Fruit fly (Drosophila melanogaster) whole organism, embryonic: Measurements from ENCODE around the gene CG34117.

Experiments
- Asciz ChIP-seq: fragments of 200-800 bp; sonication (Bioruptor generic); optimal IDR thresholded peaks from 2 replicates; lab custom pipeline; 2017; ENCODE audit warnings: missing biosample characterization, mild to moderate bottlenecking, missing genetic modification characterization, missing genetic modification reagents
- Atf-2 ChIP-seq: fragments of 200-800 bp; sonication (Bioruptor generic); optimal IDR thresholded peaks from 2 replicates; lab custom pipeline; 2016; ENCODE audit warnings: missing biosample characterization, missing genetic modification characterization
- Atf3 ChIP-seq: fragments of 200-800 bp; sonication (Bioruptor generic); optimal IDR thresholded peaks from 3 replicates; lab custom pipeline; 2016; ENCODE audit warnings: missing biosample characterization, missing genetic modification characterization
- CG10147 ChIP-seq: fragments of 200-800 bp; sonication (Bioruptor generic); optimal IDR thresholded peaks from 2 replicates; lab custom pipeline; 2019; ENCODE audit warnings: missing biosample characterization, mild to moderate bottlenecking, missing genetic modification characterization, moderate library complexity
- CG10654 ChIP-seq: fragments of 200-800 bp; sonication (Bioruptor generic); optimal IDR thresholded peaks from 2 replicates; lab custom pipeline; 2016; ENCODE audit warnings: missing biosample characterization, missing genetic modification characterization
- CG11695 ChIP-seq: fragments of 200-800 bp; sonication (Bioruptor generic); IDR thresholded peaks from 3 replicates; pipeline ENCODE4 v1.3.6; 2022; ENCODE audit warnings: missing biosample characterization, missing genetic modification characterization
- CG15011 ChIP-seq: fragments of 200-800 bp; sonication (Bioruptor generic); optimal IDR thresholded peaks from 3 replicates; lab custom pipeline; 2018; ENCODE audit warnings: missing biosample characterization, mild to moderate bottlenecking, missing genetic modification characterization
- CG17568 ChIP-seq: fragments of 200-800 bp; sonication (Bioruptor generic); optimal IDR thresholded peaks from 2 replicates; lab custom pipeline; 2018; ENCODE audit warnings: missing biosample characterization, mild to moderate bottlenecking, missing genetic modification characterization, moderate library complexity
- CG32532 ChIP-seq: fragments of 200-800 bp; sonication (Bioruptor generic); IDR thresholded peaks from 2 replicates; pipeline ENCODE4 v1.3.6; 2022; ENCODE audit warnings: missing biosample characterization, missing genetic modification characterization
- CG3726 ChIP-seq: fragments of 200-800 bp; sonication (Bioruptor generic); IDR thresholded peaks from 3 replicates; pipeline ENCODE4, ENCODE4 v1.3.6; 2022; ENCODE audit warnings: missing biosample characterization, missing genetic modification characterization
- CG3838 ChIP-seq: fragments of 200-800 bp; sonication (Bioruptor generic); optimal IDR thresholded peaks from 3 replicates; lab custom pipeline; 2016; ENCODE audit warnings: missing biosample characterization, missing genetic modification characterization
- CG3995 ChIP-seq: fragments of 200-800 bp; sonication (Bioruptor generic); optimal IDR thresholded peaks from 3 replicates; lab custom pipeline; 2016; ENCODE audit warnings: missing biosample characterization, missing genetic modification characterization
- CG6175 ChIP-seq: fragments of 200-800 bp; sonication (Bioruptor generic); IDR thresholded peaks from 3 replicates; pipeline ENCODE4 v1.3.6; 2022; ENCODE audit warnings: missing biosample characterization, missing genetic modification characterization
- CG6854 ChIP-seq: fragments of 200-800 bp; sonication (Bioruptor generic); optimal IDR thresholded peaks from 3 replicates; lab custom pipeline; 2017; ENCODE audit warnings: missing biosample characterization, mild to moderate bottlenecking, missing genetic modification characterization
- CG7357 ChIP-seq: fragments of 200-800 bp; sonication (Bioruptor generic); IDR thresholded peaks from 3 replicates; pipeline ENCODE4 v1.3.6; 2022; ENCODE audit warnings: missing biosample characterization, missing genetic modification characterization
- CG7372 ChIP-seq: fragments of 200-800 bp; sonication (Bioruptor generic); IDR thresholded peaks from 2 replicates; pipeline ENCODE4 v1.3.6; 2022; ENCODE audit warnings: missing biosample characterization, missing genetic modification characterization
- CG8089 ChIP-seq: fragments of 200-800 bp; sonication (Bioruptor generic); optimal IDR thresholded peaks from 3 replicates; lab custom pipeline; 2016; ENCODE audit warnings: missing biosample characterization, missing genetic modification characterization
- CG8944 ChIP-seq: fragments of 200-800 bp; sonication (Bioruptor generic); optimal IDR thresholded peaks from 3 replicates; lab custom pipeline; 2016; ENCODE audit warnings: missing biosample characterization, missing genetic modification characterization
- CG9609 ChIP-seq: fragments of 200-800 bp; sonication (Bioruptor generic); optimal IDR thresholded peaks from 3 replicates; lab custom pipeline; 2016; ENCODE audit warnings: missing biosample characterization, missing genetic modification characterization
- CHES-1-like ChIP-seq: fragments of 200-800 bp; sonication (Bioruptor generic); optimal IDR thresholded peaks from 2 replicates; lab custom pipeline; 2016; ENCODE audit warnings: missing biosample characterization, missing genetic modification characterization
- CTCF ChIP-seq: fragments of 200-800 bp; sonication (Bioruptor generic); optimal IDR thresholded peaks from 2 replicates; lab custom pipeline; 2017; ENCODE audit warnings: missing biosample characterization, mild to moderate bottlenecking, missing genetic modification characterization, moderate library complexity
- Camta ChIP-seq: fragments of 200-800 bp; sonication (Bioruptor generic); optimal IDR thresholded peaks from 2 replicates; lab custom pipeline; 2016; ENCODE audit warnings: missing biosample characterization, missing genetic modification characterization
- Gsc ChIP-seq: fragments of 200-800 bp; sonication (Bioruptor generic); IDR thresholded peaks from 2 replicates; pipeline ENCODE4 v1.3.6; 2022; ENCODE audit warnings: missing biosample characterization, missing genetic modification characterization
- Gug ChIP-seq: fragments of 200-800 bp; sonication (Bioruptor generic); IDR thresholded peaks from 4 replicates; pipeline ENCODE4 v1.3.6; 2022; ENCODE audit warnings: missing biosample characterization, missing genetic modification characterization
- HHEX ChIP-seq: fragments of 200-800 bp; sonication (Bioruptor generic); optimal IDR thresholded peaks from 3 replicates; lab custom pipeline; 2017; ENCODE audit warnings: missing biosample characterization, mild to moderate bottlenecking, missing genetic modification characterization, missing genetic modification reagents
- Hr78 ChIP-seq, 2 experiments: fragments of 200-800 bp in 1 of 2; fragments of >200 bp in 1 of 2; sonication (Bioruptor generic) in 1 of 2; optimal IDR thresholded peaks; 2 replicates each; lab custom pipeline; 2017 to 2019; ENCODE audit warnings: missing biosample characterization in 2 of 2, missing genetic modification characterization in 2 of 2, mild to moderate bottlenecking in 1 of 2, moderate library complexity in 1 of 2
- Max ChIP-seq: fragments of 200-800 bp; sonication (Bioruptor generic); optimal IDR thresholded peaks from 2 replicates; lab custom pipeline; 2016; ENCODE audit warnings: missing biosample characterization, mild to moderate bottlenecking, missing genetic modification characterization
- Sin3A ChIP-seq: fragments of >200 bp; optimal IDR thresholded peaks from 2 replicates; lab custom pipeline; 2018
- Tbp ChIP-seq: fragments of >200 bp; optimal IDR thresholded peaks from 2 replicates; lab custom pipeline; 2018; ENCODE audit warnings: missing biosample characterization, missing genetic modification characterization
- ap ChIP-seq: fragments of 200-800 bp; sonication (Bioruptor generic); IDR thresholded peaks from 2 replicates; pipeline ENCODE4 v1.3.6; 2022; ENCODE audit warnings: missing biosample characterization, missing genetic modification characterization
- caup ChIP-seq: fragments of 200-800 bp; sonication (Bioruptor generic); optimal IDR thresholded peaks from 3 replicates; lab custom pipeline; 2017; ENCODE audit warnings: missing biosample characterization, mild to moderate bottlenecking, missing genetic modification characterization, moderate library complexity; ENCODE audit not compliant: severe bottlenecking
- ci ChIP-seq: fragments of 200-800 bp; sonication (Bioruptor generic); IDR thresholded peaks from 3 replicates; pipeline ENCODE4 v1.3.6; 2022; ENCODE audit warnings: missing biosample characterization, missing genetic modification characterization
- dan ChIP-seq: fragments of 200-800 bp; sonication (Bioruptor generic); IDR thresholded peaks from 2 replicates; pipeline ENCODE4 v1.3.6; 2022; ENCODE audit warnings: missing biosample characterization, missing genetic modification characterization
- disco-r ChIP-seq: fragments of 200-800 bp; sonication (Bioruptor generic); optimal IDR thresholded peaks from 2 replicates; lab custom pipeline; 2016; ENCODE audit warnings: missing biosample characterization, missing genetic modification characterization
- esg ChIP-seq: fragments of 200-800 bp; sonication (Bioruptor generic); conservative IDR thresholded peaks from 2 replicates; pipeline ENCODE4 v1.3.6; 2022; ENCODE audit warnings: missing biosample characterization, missing genetic modification characterization
- fd96Cb ChIP-seq: fragments of 200-800 bp; sonication (Bioruptor generic); optimal IDR thresholded peaks from 2 replicates; lab custom pipeline; 2018; ENCODE audit warnings: missing biosample characterization, mild to moderate bottlenecking, missing genetic modification characterization, moderate library complexity
- gfzf ChIP-seq: fragments of 200-800 bp; sonication (Bioruptor generic); optimal IDR thresholded peaks from 2 replicates; lab custom pipeline; 2016; ENCODE audit warnings: missing biosample characterization, mild to moderate bottlenecking, missing genetic modification characterization, moderate library complexity
- lmd ChIP-seq: fragments of 200-800 bp; sonication (Bioruptor generic); IDR thresholded peaks from 2 replicates; pipeline ENCODE4 v1.3.6; 2022; ENCODE audit warnings: missing biosample characterization, missing genetic modification characterization
- nau ChIP-seq: fragments of 200-800 bp; sonication (Bioruptor generic); optimal IDR thresholded peaks from 3 replicates; lab custom pipeline; 2017; ENCODE audit warnings: missing biosample characterization, mild to moderate bottlenecking, missing genetic modification characterization, missing genetic modification reagents
- nmo ChIP-seq: fragments of 200-800 bp; sonication (Bioruptor generic); optimal IDR thresholded peaks from 2 replicates; lab custom pipeline; 2018; ENCODE audit warnings: missing biosample characterization, mild to moderate bottlenecking, missing genetic modification characterization, moderate library complexity
- onecut ChIP-seq: fragments of 200-800 bp; sonication (Bioruptor generic); IDR thresholded peaks from 2 replicates; pipeline ENCODE4 v1.3.6; 2022; ENCODE audit warnings: missing biosample characterization, missing genetic modification characterization
- prd ChIP-seq, 3 experiments: fragments of >200 bp in 2 of 3; fragments of 200-800 bp in 1 of 3; sonication (Bioruptor generic) in 1 of 3; optimal IDR thresholded peaks in 2 of 3; IDR thresholded peaks in 1 of 3; 2 replicates in 2 of 3; 3 replicates in 1 of 3; pipeline versions ENCODE4 v1.3.6 to Lab custom; 2017 to 2022; ENCODE audit warnings: missing biosample characterization in 1 of 3, missing genetic modification characterization in 1 of 3
- sc ChIP-seq, 3 experiments: fragments of >200 bp in 2 of 3; fragments of 200-800 bp in 1 of 3; sonication (Bioruptor generic) in 1 of 3; optimal IDR thresholded peaks; 2 replicates in 2 of 3; 3 replicates in 1 of 3; lab custom pipeline; 2017; ENCODE audit warnings: mild to moderate bottlenecking in 1 of 3, missing biosample characterization in 1 of 3, missing genetic modification characterization in 1 of 3, missing genetic modification reagents in 1 of 3
- schlank ChIP-seq: fragments of 200-800 bp; sonication (Bioruptor generic); optimal IDR thresholded peaks from 2 replicates; lab custom pipeline; 2018; ENCODE audit warnings: missing biosample characterization, mild to moderate bottlenecking, missing genetic modification characterization
- so ChIP-seq: fragments of 200-800 bp; sonication (Bioruptor generic); IDR thresholded peaks from 3 replicates; pipeline ENCODE4 v1.3.6; 2022; ENCODE audit warnings: missing biosample characterization, missing genetic modification characterization
- stwl ChIP-seq: fragments of 200-800 bp; sonication (Bioruptor generic); optimal IDR thresholded peaks from 3 replicates; lab custom pipeline; 2018; ENCODE audit warnings: missing biosample characterization, mild to moderate bottlenecking, missing genetic modification characterization, moderate library complexity
- tna ChIP-seq: fragments of 200-800 bp; sonication (Bioruptor generic); IDR thresholded peaks from 2 replicates; pipeline ENCODE4 v1.3.6; 2022; ENCODE audit warnings: missing biosample characterization, missing genetic modification characterization; ENCODE audit not compliant: partially characterized antibody
- trem ChIP-seq: fragments of 200-800 bp; optimal IDR thresholded peaks from 3 replicates; lab custom pipeline; 2019; ENCODE audit warnings: missing biosample characterization, mild to moderate bottlenecking, missing genetic modification characterization, moderate library complexity
- yki ChIP-seq: fragments of >200 bp; optimal IDR thresholded peaks from 3 replicates; lab custom pipeline; 2018

Gene CG34117

dm6 chr3R:9434543-9435407 lies 34.9 kb upstream of the CG34117 start (continued):
- peak; percentile 67 for TF ChIP-seq CG8944 (GFP tag; lab: Kevin White, UChicago)
- TF ChIP-seq caup (GFP tag; lab: Kevin White, UChicago) = peak; percentile 85
- no peak for TF ChIP-seq yki
- TF ChIP-seq so = peak; percentile 89
- TF ChIP-seq prd (optimal IDR thresholded peaks at IDR 0.05; lab: Kevin White, UChicago) = no peak
- TF ChIP-seq prd (GFP tag; IDR thresholded peaks at IDR 0.05; lab: Robert Waterston, UW) = peak; percentile 91
- no peak for TF ChIP-seq Tbp (GFP tag; lab: Kevin White, UChicago)
- no peak for TF ChIP-seq dan (GFP tag; lab: Robert Waterston, UW)
- TF ChIP-seq Asciz (GFP tag; lab: Kevin White, UChicago) = peak; percentile 74
- TF ChIP-seq Sin3A (lab: Kevin White, UChicago) = no peak
- peak; percentile 56 for TF ChIP-seq disco-r (GFP tag; lab: Kevin White, UChicago)
- peak; percentile 64 for TF ChIP-seq CG17568
- TF ChIP-seq CG15011 = peak; percentile 72
- TF ChIP-seq Hr78 (GFP tag; optimal IDR thresholded peaks at IDR 0.05; lab: Kevin White, UChicago) = peak in 1 of 2 experiments; percentile 67
- peak; percentile 77 for TF ChIP-seq CG10654 (GFP tag; lab: Kevin White, UChicago)
- TF ChIP-seq nmo (GFP tag; lab: Kevin White, UChicago) = peak; percentile 88
- TF ChIP-seq Gsc (GFP tag; lab: Robert Waterston, UW) = no peak; the same call in 1 of the 2 replicates
- TF ChIP-seq CTCF (GFP tag; lab: Kevin White, UChicago) = peak; percentile 40
- TF ChIP-seq ci (GFP tag; lab: Robert Waterston, UW) = peak; percentile 93
- TF ChIP-seq Atf3 (GFP tag; lab: Kevin White, UChicago) = peak; percentile 79
- TF ChIP-seq CG7372 (GFP tag; lab: Robert Waterston, UW) = peak; percentile 54; the same call in 1 of the 2 replicates
- peak; percentile 83 for TF ChIP-seq esg (GFP tag; lab: Robert Waterston, UW)
- peak; percentile 81 for TF ChIP-seq nau (GFP tag; lab: Kevin White, UChicago)
- peak; percentile 85 for TF ChIP-seq ap (GFP tag; lab: Robert Waterston, UW)
- peak; percentile 87 for TF ChIP-seq HHEX
- TF ChIP-seq CG3726 (GFP tag; lab: Robert Waterston, UW) = 0 out of 3 replicates have a peak, but pooled peaks have one; percentile 71
- TF ChIP-seq CG3838 (GFP tag; lab: Kevin White, UChicago) = peak; percentile 38
- TF ChIP-seq onecut (GFP tag; lab: Robert Waterston, UW) = peak; percentile 53
- TF ChIP-seq CG32532 = peak; percentile 90
- TF ChIP-seq Max (GFP tag; lab: Kevin White, UChicago) = peak; percentile 66
- peak; percentile 64 for TF ChIP-seq CG9609 (GFP tag; lab: Kevin White, UChicago)
- TF ChIP-seq CG6175 (GFP tag; lab: Robert Waterston, UW) = peak; percentile 70
- TF ChIP-seq CG10147 (GFP tag; lab: Kevin White, UChicago) = peak; percentile 82
- peak; percentile 64; the same call in 3 of the 4 replicates for TF ChIP-seq Gug (GFP tag; lab: Robert Waterston, UW)
- TF ChIP-seq CG7357 (GFP tag; lab: Robert Waterston, UW) = peak; percentile 74
- TF ChIP-seq gfzf (GFP tag; lab: Kevin White, UChicago) = no peak
- no peak for TF ChIP-seq sc (optimal IDR thresholded peaks at IDR 0.05; lab: Kevin White, UChicago)
- peak; percentile 47 for TF ChIP-seq sc (GFP tag; optimal IDR thresholded peaks at IDR 0.05; lab: Kevin White, UChicago)
- TF ChIP-seq Camta (GFP tag; lab: Kevin White, UChicago) = peak; percentile 79
- no peak for TF ChIP-seq stwl (tag; lab: Kevin White, UChicago)
- peak; percentile 88 for TF ChIP-seq CG11695 (GFP tag; lab: Robert Waterston, UW)
- TF ChIP-seq schlank (tag; lab: Kevin White, UChicago) = peak; percentile 9
- TF ChIP-seq Atf-2 = peak; percentile 67
- TF ChIP-seq CG6854 (GFP tag; lab: Kevin White, UChicago) = peak; percentile 88
- peak; percentile 84 for TF ChIP-seq lmd (GFP tag; lab: Robert Waterston, UW)
- no peak for TF ChIP-seq tna
- TF ChIP-seq CG3995 = peak; percentile 42
- peak; percentile 87 for TF ChIP-seq fd96Cb (tag; lab: Kevin White, UChicago)
- peak; percentile 69 for TF ChIP-seq CG8089 (GFP tag; lab: Kevin White, UChicago)
- TF ChIP-seq CHES-1-like (GFP tag; lab: Kevin White, UChicago) = peak; percentile 74
- peak; percentile 69 for TF ChIP-seq trem (tag; lab: Kevin White, UChicago)
